Fruit fly (Drosophila melanogaster): Measurements from ENCODE around the gene CG34277.
A peak's percentile ranks its signal among the peaks of the same experiment; 100 is the strongest.

- peak; percentile 65 for TF ChIP-seq pan (optimal IDR thresholded peaks at IDR 0.05)
- no peak for TF ChIP-seq CG8478 (optimal IDR thresholded peaks at IDR 0.05)
- no peak for TF ChIP-seq Dll (optimal IDR thresholded peaks at IDR 0.05)
- TF ChIP-seq psq (optimal IDR thresholded peaks at IDR 0.05), result no peak
Measured at dm6 chr3R:5331764-5332405, 37.5 kb upstream of the CG34277 start.

Data from whole organism.